Fruit fly (Drosophila melanogaster): ENCODE results near the gene Vha16-2.

- TF ChIP-seq Dll (optimal IDR thresholded peaks at IDR 0.05) (no peak), CG8478 (optimal IDR thresholded peaks at IDR 0.05) (no peak)
Observed at dm6 chr3L:11458370-11458769, 16.4 kb upstream of the Vha16-2 start, which contains the start of the genes CG12289 and CG7551.
